Fruit fly (Drosophila melanogaster): ENCODE results near the gene CG42371.

- TF ChIP-seq usp (GFP tag; optimal IDR thresholded peaks at IDR 0.05) (no peak), Dll (optimal IDR thresholded peaks at IDR 0.05) (no peak)
Measured at dm6 chr2L:2190684-2191083, 26.4 kb downstream of the CG42371 start.

Data from whole organism.